Worm (Caenorhabditis elegans) whole organism, young adult: ENCODE measurements around the gene ZK673.6.

Source experiments
- B0019.2 ChIP-seq: fragments of 200-800 bp; sonication (Bioruptor generic); conservative IDR thresholded peaks from 2 replicates; pipeline ENCODE4 v1.3.6; 2022; ENCODE audit warnings: missing genetic modification reagents, missing genetic modification characterization, missing compliant biosample characterization
- B0035.1 ChIP-seq: sonication (generic microtip); optimal IDR thresholded peaks from 2 replicates; lab custom pipeline; 2016; ENCODE audit warnings: missing genetic modification characterization, mild to moderate bottlenecking, missing compliant biosample characterization, missing genotype, missing genetic modification reagents
- C06A6.2 ChIP-seq: fragments of 200-800 bp; sonication (Bioruptor generic); conservative IDR thresholded peaks from 2 replicates; pipeline ENCODE4 v1.3.6; 2022; ENCODE audit warnings: missing genetic modification characterization, missing compliant biosample characterization
- F10E7.11 ChIP-seq: sonication (generic microtip); optimal IDR thresholded peaks from 2 replicates; lab custom pipeline; 2017; ENCODE audit warnings: mild to moderate bottlenecking, missing genetic modification characterization, moderate library complexity, missing compliant biosample characterization
- K11D2.4 ChIP-seq: fragments of 200-800 bp; sonication (Bioruptor generic); IDR thresholded peaks from 2 replicates; pipeline ENCODE4 v1.3.6; 2022; ENCODE audit warnings: missing genetic modification reagents, missing genetic modification characterization, missing compliant biosample characterization
- Y56A3A.18 ChIP-seq: fragments of 200-800 bp; sonication (Bioruptor generic); IDR thresholded peaks from 2 replicates; pipeline ENCODE4 v1.3.6; 2022; ENCODE audit warnings: missing genetic modification reagents, missing genetic modification characterization, missing compliant biosample characterization
- Y67H2A.10 ChIP-seq: fragments of 200-800 bp; sonication (Bioruptor generic); conservative IDR thresholded peaks from 2 replicates; pipeline ENCODE4 v1.3.6; 2022; ENCODE audit warnings: missing genetic modification reagents, missing genetic modification characterization, missing compliant biosample characterization
- ZK185.1 ChIP-seq: sonication (generic microtip); optimal IDR thresholded peaks from 2 replicates; lab custom pipeline; 2016; ENCODE audit warnings: mild to moderate bottlenecking, missing genetic modification characterization, missing compliant biosample characterization; ENCODE audit not compliant: poor library complexity, severe bottlenecking
- aptf-2 ChIP-seq: fragments of 200-800 bp; sonication (Bioruptor generic); conservative IDR thresholded peaks from 2 replicates; pipeline ENCODE4 v1.3.6; 2022; ENCODE audit warnings: missing genetic modification reagents, missing genetic modification characterization, missing compliant biosample characterization
- aptf-3 ChIP-seq: fragments of 200-800 bp; sonication (Bioruptor generic); IDR thresholded peaks from 2 replicates; pipeline ENCODE4 v1.3.6; 2022; ENCODE audit warnings: missing genetic modification characterization, missing compliant biosample characterization
- atf-7 ChIP-seq: sonication (generic microtip); optimal IDR thresholded peaks from 2 replicates; lab custom pipeline; 2017; ENCODE audit warnings: mild to moderate bottlenecking, missing genetic modification characterization, missing compliant biosample characterization
- bed-1 ChIP-seq: fragments of 200-800 bp; sonication (Bioruptor generic); IDR thresholded peaks from 2 replicates; pipeline ENCODE4 v1.3.6; 2022; ENCODE audit warnings: missing genetic modification reagents, missing genetic modification characterization, missing compliant biosample characterization
- bed-2 ChIP-seq: fragments of 200-800 bp; sonication (Bioruptor generic); IDR thresholded peaks from 2 replicates; pipeline ENCODE4 v1.3.6; 2022; ENCODE audit warnings: missing genetic modification reagents, missing genetic modification characterization, missing compliant biosample characterization
- cebp-1 ChIP-seq, 2 experiments: fragments of 200-800 bp in 1 of 2; sonication (Bioruptor generic) in 1 of 2; sonication (generic microtip) in 1 of 2; IDR thresholded peaks in 1 of 2; optimal IDR thresholded peaks in 1 of 2; 2 replicates each; pipeline versions ENCODE4 v1.3.6 to Lab custom; 2017 to 2022; ENCODE audit warnings: missing compliant biosample characterization in 2 of 2, missing genetic modification characterization in 2 of 2, mild to moderate bottlenecking in 1 of 2, missing genetic modification reagents in 1 of 2, moderate library complexity in 1 of 2
- cebp-2 ChIP-seq: fragments of 200-800 bp; sonication (Bioruptor generic); IDR thresholded peaks from 2 replicates; pipeline ENCODE4 v1.3.6; 2022; ENCODE audit warnings: missing genetic modification characterization, missing compliant biosample characterization
- ceh-58 ChIP-seq: fragments of 200-800 bp; sonication (Bioruptor generic); IDR thresholded peaks from 2 replicates; pipeline ENCODE4 v1.3.6; 2022; ENCODE audit warnings: missing genetic modification characterization, missing compliant biosample characterization
- chd-7 ChIP-seq: sonication (generic microtip); optimal IDR thresholded peaks from 2 replicates; lab custom pipeline; 2016; ENCODE audit warnings: mild to moderate bottlenecking, missing genetic modification characterization, moderate library complexity, missing compliant biosample characterization
- dox-1 ChIP-seq: fragments of 200-800 bp; sonication (Bioruptor generic); IDR thresholded peaks from 2 replicates; pipeline ENCODE4 v1.3.6; 2022; ENCODE audit warnings: missing genetic modification reagents, missing genetic modification characterization, missing compliant biosample characterization
- dpff-1 ChIP-seq: sonication (generic microtip); optimal IDR thresholded peaks from 2 replicates; lab custom pipeline; 2017; ENCODE audit warnings: mild to moderate bottlenecking, missing genetic modification characterization, missing compliant biosample characterization
- efl-1 ChIP-seq: fragments of 150-350 bp; optimal IDR thresholded peaks from 2 replicates; lab custom pipeline; 2014; ENCODE audit warnings: missing biosample characterization, missing genetic modification reagents, missing genetic modification characterization
- egrh-3 ChIP-seq: fragments of 200-800 bp; sonication (Bioruptor generic); IDR thresholded peaks from 2 replicates; pipeline ENCODE4 v1.3.6; 2022; ENCODE audit warnings: missing genetic modification reagents, missing genetic modification characterization, missing compliant biosample characterization
- ekl-4 ChIP-seq: fragments of 200-800 bp; sonication (Bioruptor generic); IDR thresholded peaks from 2 replicates; pipeline ENCODE4 v1.3.6; 2022; ENCODE audit warnings: missing genetic modification reagents, missing genetic modification characterization, missing compliant biosample characterization
- fkh-3 ChIP-seq: sonication (generic microtip); optimal IDR thresholded peaks from 2 replicates; lab custom pipeline; 2016; ENCODE audit warnings: mild to moderate bottlenecking, missing genetic modification characterization, missing compliant biosample characterization
- him-1 ChIP-seq: sonication (generic microtip); optimal IDR thresholded peaks from 2 replicates; lab custom pipeline; 2016; ENCODE audit warnings: missing genotype, missing genetic modification reagents, missing genetic modification characterization, missing compliant biosample characterization
- hlh-12 ChIP-seq: sonication (generic microtip); optimal IDR thresholded peaks from 2 replicates; lab custom pipeline; 2016; ENCODE audit warnings: missing genetic modification characterization, missing compliant biosample characterization
- hmg-1.2 ChIP-seq: fragments of 200-800 bp; sonication (Bioruptor generic); IDR thresholded peaks from 2 replicates; pipeline ENCODE4 v1.3.6; 2022; ENCODE audit warnings: missing genetic modification reagents, missing genetic modification characterization, missing compliant biosample characterization
- hrde-1 ChIP-seq: sonication (generic microtip); optimal IDR thresholded peaks from 2 replicates; lab custom pipeline; 2016; ENCODE audit warnings: missing genetic modification characterization, mild to moderate bottlenecking, missing compliant biosample characterization, moderate library complexity, missing genotype, missing genetic modification reagents, borderline replicate concordance
- let-526 ChIP-seq: fragments of 200-800 bp; sonication (Bioruptor generic); IDR thresholded peaks from 2 replicates; pipeline ENCODE4 v1.3.6; 2022; ENCODE audit warnings: missing genetic modification reagents, missing genetic modification characterization, missing compliant biosample characterization
- let-607 ChIP-seq, 2 experiments: fragments of 200-800 bp in 1 of 2; sonication (Bioruptor generic) in 1 of 2; sonication (generic microtip) in 1 of 2; optimal IDR thresholded peaks; 2 replicates each; lab custom pipeline; 2016 to 2018; ENCODE audit warnings: mild to moderate bottlenecking in 2 of 2, missing compliant biosample characterization in 2 of 2, missing genetic modification characterization in 2 of 2, moderate library complexity in 2 of 2, missing genotype in 1 of 2
- lin-40 ChIP-seq: sonication (generic microtip); optimal IDR thresholded peaks from 2 replicates; lab custom pipeline; 2016; ENCODE audit warnings: missing genetic modification characterization, mild to moderate bottlenecking, missing compliant biosample characterization, missing genotype, missing genetic modification reagents
- lin-54 ChIP-seq: fragments of 200-800 bp; sonication (Bioruptor generic); optimal IDR thresholded peaks from 2 replicates; lab custom pipeline; 2018; ENCODE audit warnings: mild to moderate bottlenecking, missing genetic modification characterization, missing compliant biosample characterization
- madf-3 ChIP-seq: fragments of 200-800 bp; sonication (Bioruptor generic); IDR thresholded peaks from 2 replicates; pipeline ENCODE4 v1.3.6; 2022; ENCODE audit warnings: missing genetic modification reagents, missing genetic modification characterization, missing compliant biosample characterization
- madf-6 ChIP-seq: fragments of 200-800 bp; sonication (Bioruptor generic); IDR thresholded peaks from 2 replicates; pipeline ENCODE4 v1.3.6; 2022; ENCODE audit warnings: missing genetic modification reagents, missing genetic modification characterization, missing compliant biosample characterization
- madf-8 ChIP-seq: fragments of 200-800 bp; sonication (Bioruptor generic); conservative IDR thresholded peaks from 2 replicates; pipeline ENCODE4 v1.3.6; 2022; ENCODE audit warnings: missing genetic modification reagents, missing genetic modification characterization, missing compliant biosample characterization
- mel-28 ChIP-seq: sonication (generic microtip); optimal IDR thresholded peaks from 2 replicates; lab custom pipeline; 2016; ENCODE audit warnings: borderline replicate concordance, mild to moderate bottlenecking, missing genetic modification characterization, missing compliant biosample characterization
- nfyb-1 ChIP-seq: fragments of 200-800 bp; sonication (Bioruptor generic); IDR thresholded peaks from 2 replicates; pipeline ENCODE4 v1.3.6; 2022; ENCODE audit warnings: missing genetic modification reagents, missing genetic modification characterization, missing compliant biosample characterization
- nhr-120 ChIP-seq: fragments of 200-800 bp; sonication (Bioruptor generic); IDR thresholded peaks from 2 replicates; pipeline ENCODE4 v1.3.6; 2022; ENCODE audit warnings: missing genetic modification characterization, missing compliant biosample characterization
- nhr-27 ChIP-seq: fragments of 200-800 bp; sonication (Bioruptor generic); optimal IDR thresholded peaks from 2 replicates; lab custom pipeline; 2018; ENCODE audit warnings: mild to moderate bottlenecking, missing genetic modification characterization, moderate library complexity, missing compliant biosample characterization
- nhr-90 ChIP-seq: sonication (generic microtip); optimal IDR thresholded peaks from 2 replicates; lab custom pipeline; 2016; ENCODE audit warnings: missing genotype, mild to moderate bottlenecking, missing genetic modification characterization, missing compliant biosample characterization
- rpc-1 ChIP-seq, 2 experiments: fragments of 150-350 bp in 1 of 2; sonication (generic microtip) in 1 of 2; optimal IDR thresholded peaks; 2 replicates each; lab custom pipeline; 2014 to 2018; ENCODE audit warnings: missing biosample characterization in 1 of 2, missing genetic modification characterization in 1 of 2, missing genetic modification reagents in 1 of 2, missing genotype in 1 of 2
- tlf-1 ChIP-seq: fragments of 200-800 bp; sonication (Bioruptor generic); optimal IDR thresholded peaks from 2 replicates; lab custom pipeline; 2018; ENCODE audit warnings: mild to moderate bottlenecking, missing genetic modification characterization, missing compliant biosample characterization
- unc-130 ChIP-seq: sonication (generic microtip); optimal IDR thresholded peaks from 2 replicates; lab custom pipeline; 2016; ENCODE audit warnings: missing genetic modification reagents, missing genetic modification characterization, missing compliant biosample characterization
- xnd-1 ChIP-seq: sonication (generic microtip); optimal IDR thresholded peaks from 2 replicates; lab custom pipeline; 2016; ENCODE audit warnings: missing genotype, missing genetic modification reagents, missing genetic modification characterization, missing compliant biosample characterization
- ztf-26 ChIP-seq: sonication (generic microtip); optimal IDR thresholded peaks from 2 replicates; lab custom pipeline; 2017; ENCODE audit warnings: missing genetic modification characterization, missing compliant biosample characterization
- ztf-3 ChIP-seq: fragments of 200-800 bp; sonication (Bioruptor generic); optimal IDR thresholded peaks from 2 replicates; lab custom pipeline; 2018; ENCODE audit warnings: mild to moderate bottlenecking, missing genetic modification characterization, missing compliant biosample characterization
- ztf-6 ChIP-seq: fragments of 200-800 bp; sonication (Bioruptor generic); IDR thresholded peaks from 2 replicates; pipeline ENCODE4 v1.3.6; 2022; ENCODE audit warnings: missing genetic modification reagents, missing genetic modification characterization, missing compliant biosample characterization

ZK673.6 gene

ce11 chrII:10447348-10448316, 16.5 kb downstream of the ZK673.6 start, which contains the start of gene ZK673.2 (continued):
- TF ChIP-seq C06A6.2: 0 out of 2 replicates have a peak, but pooled peaks have one; percentile 11
- no peak for TF ChIP-seq chd-7 (tag; lab: Kevin White, UChicago)
- TF ChIP-seq aptf-2: no peak
- peak; percentile 9; the same call in 1 of the 2 replicates for TF ChIP-seq madf-6 (GFP tag; lab: Robert Waterston, UW)
- no peak for TF ChIP-seq nhr-120 (GFP tag; lab: Robert Waterston, UW)
- no peak for TF ChIP-seq nfyb-1 (GFP tag; lab: Robert Waterston, UW)
- no peak for TF ChIP-seq aptf-3 (GFP tag; lab: Robert Waterston, UW)
- TF ChIP-seq mel-28 (tag; lab: Kevin White, UChicago): no peak
- TF ChIP-seq tlf-1 (GFP tag; lab: Kevin White, UChicago): no peak
- no peak for TF ChIP-seq hmg-1.2
- TF ChIP-seq cebp-2: no peak
- no peak for TF ChIP-seq Y67H2A.10 (GFP tag; lab: Robert Waterston, UW)
- no peak for TF ChIP-seq B0035.1 (tag; lab: Kevin White, UChicago)
- TF ChIP-seq ztf-26 (tag; lab: Kevin White, UChicago): peak; percentile 43
- no peak for TF ChIP-seq B0019.2 (GFP tag; lab: Robert Waterston, UW)
- TF ChIP-seq cebp-1 (GFP tag; IDR thresholded peaks at IDR 0.05; lab: Robert Waterston, UW): peak; percentile 24; the same call in 1 of the 2 replicates
- peak; percentile 75 for TF ChIP-seq cebp-1 (tag; optimal IDR thresholded peaks at IDR 0.05; lab: Kevin White, UChicago)
- no peak for TF ChIP-seq ZK185.1
- TF ChIP-seq atf-7 (tag; lab: Kevin White, UChicago): peak; percentile 78
- no peak for TF ChIP-seq ztf-3 (GFP tag; lab: Kevin White, UChicago)
- TF ChIP-seq hlh-12 (tag; lab: Kevin White, UChicago): no peak
- TF ChIP-seq dpff-1 (tag; lab: Kevin White, UChicago): no peak
- TF ChIP-seq xnd-1 (tag; lab: Kevin White, UChicago): no peak
- no peak for TF ChIP-seq bed-2 (GFP tag; lab: Robert Waterston, UW)
- TF ChIP-seq rpc-1 (optimal IDR thresholded peaks at IDR 0.05; lab: Kevin White, UChicago): no peak
- TF ChIP-seq rpc-1 (tag; optimal IDR thresholded peaks at IDR 0.05; lab: Kevin White, UChicago): no peak
- TF ChIP-seq efl-1 (GFP tag; lab: Kevin White, UChicago): no peak
- TF ChIP-seq ztf-6 (GFP tag; lab: Robert Waterston, UW): no peak
- TF ChIP-seq let-607 (tag; optimal IDR thresholded peaks at IDR 0.05; lab: Kevin White, UChicago): peak in 1 of 2 experiments; percentile 35
- TF ChIP-seq egrh-3 (GFP tag; lab: Robert Waterston, UW): no peak
- no peak for TF ChIP-seq unc-130
- TF ChIP-seq ekl-4 (GFP tag; lab: Robert Waterston, UW): no peak
- no peak for TF ChIP-seq nhr-90 (tag; lab: Kevin White, UChicago)
- TF ChIP-seq madf-3 (GFP tag; lab: Robert Waterston, UW): no peak
- no peak for TF ChIP-seq hrde-1 (tag; lab: Kevin White, UChicago)
- no peak for TF ChIP-seq him-1 (tag; lab: Kevin White, UChicago)
- no peak for TF ChIP-seq madf-8 (GFP tag; lab: Robert Waterston, UW)
- TF ChIP-seq dox-1: peak; percentile 24; the same call in 1 of the 2 replicates
- no peak for TF ChIP-seq lin-54 (GFP tag; lab: Kevin White, UChicago)
- TF ChIP-seq K11D2.4: no peak
- TF ChIP-seq ceh-58 (GFP tag; lab: Robert Waterston, UW): no peak
- TF ChIP-seq lin-40 (tag; lab: Kevin White, UChicago): peak; percentile 50
- no peak for TF ChIP-seq let-526 (GFP tag; lab: Robert Waterston, UW)
- TF ChIP-seq fkh-3 (tag; lab: Kevin White, UChicago): no peak
- TF ChIP-seq Y56A3A.18 (GFP tag; lab: Robert Waterston, UW): no peak
- no peak for TF ChIP-seq F10E7.11 (tag; lab: Kevin White, UChicago)
- no peak for TF ChIP-seq bed-1 (GFP tag; lab: Robert Waterston, UW)
- no peak for TF ChIP-seq nhr-27 (tag; lab: Kevin White, UChicago)
